Worm (Caenorhabditis elegans) whole organism, young adult: ENCODE data around the gene nfm-1.

Experiments used
- B0261.1 ChIP-seq: sonication (generic microtip); optimal IDR thresholded peaks from 2 replicates; lab custom pipeline; 2016; ENCODE audit warnings: mild to moderate bottlenecking, missing genetic modification characterization, moderate library complexity, missing compliant biosample characterization
- C17E4.6 ChIP-seq: fragments of 200-800 bp; sonication (Bioruptor generic); IDR thresholded peaks from 2 replicates; pipeline ENCODE4 v1.3.6; 2022; ENCODE audit warnings: missing genetic modification reagents, missing genetic modification characterization, missing compliant biosample characterization
- F49E8.2 ChIP-seq: sonication (generic microtip); optimal IDR thresholded peaks from 3 replicates; lab custom pipeline; 2017; ENCODE audit warnings: missing genetic modification characterization, mild to moderate bottlenecking, missing compliant biosample characterization, antibody characterized with exemption, moderate library complexity; ENCODE audit not compliant: insufficient read depth
- F52B5.7 ChIP-seq: sonication (generic microtip); optimal IDR thresholded peaks from 2 replicates; lab custom pipeline; 2016; ENCODE audit warnings: mild to moderate bottlenecking, missing genetic modification characterization, missing compliant biosample characterization
- F57A8.1 ChIP-seq: fragments of 200-800 bp; sonication (Bioruptor generic); optimal IDR thresholded peaks from 2 replicates; lab custom pipeline; 2018; ENCODE audit warnings: mild to moderate bottlenecking, missing genetic modification characterization, moderate library complexity, missing compliant biosample characterization
- K12H6.12 ChIP-seq: fragments of 200-800 bp; sonication (Bioruptor generic); optimal IDR thresholded peaks from 2 replicates; lab custom pipeline; 2018; ENCODE audit warnings: mild to moderate bottlenecking, missing genetic modification characterization, missing compliant biosample characterization
- T26A5.8 ChIP-seq: sonication (generic microtip); optimal IDR thresholded peaks from 2 replicates; lab custom pipeline; 2016; ENCODE audit warnings: missing genetic modification characterization, missing compliant biosample characterization
- Y53F4B.3 ChIP-seq: fragments of 200-800 bp; sonication (Bioruptor generic); IDR thresholded peaks from 2 replicates; pipeline ENCODE4 v1.3.6; 2022; ENCODE audit warnings: missing genetic modification reagents, missing genetic modification characterization, missing compliant biosample characterization
- Y53G8AR.9 ChIP-seq: fragments of 200-800 bp; sonication (Bioruptor generic); conservative IDR thresholded peaks from 2 replicates; pipeline ENCODE4 v1.3.6; 2022; ENCODE audit warnings: missing genetic modification reagents, missing genetic modification characterization, missing compliant biosample characterization
- akir-1 ChIP-seq: fragments of 200-800 bp; sonication (Bioruptor generic); optimal IDR thresholded peaks from 2 replicates; lab custom pipeline; 2018; ENCODE audit warnings: mild to moderate bottlenecking, missing genetic modification characterization, moderate library complexity, missing compliant biosample characterization
- ama-1 ChIP-seq, 3 experiments: fragments of 150-350 bp in 1 of 3; sonication (generic microtip) in 2 of 3; optimal IDR thresholded peaks; 2 replicates each; lab custom pipeline; 2014 to 2018; ENCODE audit warnings: missing biosample characterization in 2 of 3, missing genetic modification characterization in 2 of 3, missing genetic modification reagents in 2 of 3
- aptf-3 ChIP-seq: fragments of 200-800 bp; sonication (Bioruptor generic); IDR thresholded peaks from 2 replicates; pipeline ENCODE4 v1.3.6; 2022; ENCODE audit warnings: missing genetic modification characterization, missing compliant biosample characterization
- athp-1 ChIP-seq: sonication (generic microtip); optimal IDR thresholded peaks from 2 replicates; lab custom pipeline; 2017; ENCODE audit warnings: mild to moderate bottlenecking, missing genetic modification characterization, missing compliant biosample characterization
- attf-6 ChIP-seq: fragments of 200-800 bp; sonication (Bioruptor generic); IDR thresholded peaks from 2 replicates; pipeline ENCODE4 v1.3.6; 2022; ENCODE audit warnings: missing genetic modification reagents, missing genetic modification characterization, missing compliant biosample characterization
- bed-1 ChIP-seq: fragments of 200-800 bp; sonication (Bioruptor generic); IDR thresholded peaks from 2 replicates; pipeline ENCODE4 v1.3.6; 2022; ENCODE audit warnings: missing genetic modification reagents, missing genetic modification characterization, missing compliant biosample characterization
- bed-2 ChIP-seq: fragments of 200-800 bp; sonication (Bioruptor generic); IDR thresholded peaks from 2 replicates; pipeline ENCODE4 v1.3.6; 2022; ENCODE audit warnings: missing genetic modification reagents, missing genetic modification characterization, missing compliant biosample characterization
- cebp-1 ChIP-seq, 2 experiments: fragments of 200-800 bp in 1 of 2; sonication (Bioruptor generic) in 1 of 2; sonication (generic microtip) in 1 of 2; IDR thresholded peaks in 1 of 2; optimal IDR thresholded peaks in 1 of 2; 2 replicates each; pipeline versions ENCODE4 v1.3.6 to Lab custom; 2017 to 2022; ENCODE audit warnings: missing compliant biosample characterization in 2 of 2, missing genetic modification characterization in 2 of 2, mild to moderate bottlenecking in 1 of 2, missing genetic modification reagents in 1 of 2, moderate library complexity in 1 of 2
- cebp-2 ChIP-seq: fragments of 200-800 bp; sonication (Bioruptor generic); IDR thresholded peaks from 2 replicates; pipeline ENCODE4 v1.3.6; 2022; ENCODE audit warnings: missing genetic modification characterization, missing compliant biosample characterization
- ceh-100 ChIP-seq: fragments of 200-800 bp; sonication (Bioruptor generic); IDR thresholded peaks from 2 replicates; pipeline ENCODE4 v1.3.6; 2022; ENCODE audit warnings: missing genetic modification reagents, missing genetic modification characterization, missing compliant biosample characterization
- ceh-27 ChIP-seq: fragments of 200-800 bp; sonication (Bioruptor generic); optimal IDR thresholded peaks from 2 replicates; lab custom pipeline; 2018; ENCODE audit warnings: mild to moderate bottlenecking, missing genetic modification characterization, moderate library complexity, missing compliant biosample characterization
- ceh-58 ChIP-seq: fragments of 200-800 bp; sonication (Bioruptor generic); IDR thresholded peaks from 2 replicates; pipeline ENCODE4 v1.3.6; 2022; ENCODE audit warnings: missing genetic modification characterization, missing compliant biosample characterization
- dox-1 ChIP-seq: fragments of 200-800 bp; sonication (Bioruptor generic); IDR thresholded peaks from 2 replicates; pipeline ENCODE4 v1.3.6; 2022; ENCODE audit warnings: missing genetic modification reagents, missing genetic modification characterization, missing compliant biosample characterization
- dpff-1 ChIP-seq: sonication (generic microtip); optimal IDR thresholded peaks from 2 replicates; lab custom pipeline; 2017; ENCODE audit warnings: mild to moderate bottlenecking, missing genetic modification characterization, missing compliant biosample characterization
- hlh-12 ChIP-seq: sonication (generic microtip); optimal IDR thresholded peaks from 2 replicates; lab custom pipeline; 2016; ENCODE audit warnings: missing genetic modification characterization, missing compliant biosample characterization
- hlh-26 ChIP-seq: fragments of 200-800 bp; sonication (Bioruptor generic); conservative IDR thresholded peaks from 2 replicates; pipeline ENCODE4 v1.3.6; 2022; ENCODE audit warnings: missing genetic modification reagents, missing genetic modification characterization, missing compliant biosample characterization
- hmg-1.2 ChIP-seq: fragments of 200-800 bp; sonication (Bioruptor generic); IDR thresholded peaks from 2 replicates; pipeline ENCODE4 v1.3.6; 2022; ENCODE audit warnings: missing genetic modification reagents, missing genetic modification characterization, missing compliant biosample characterization
- hrde-1 ChIP-seq: sonication (generic microtip); optimal IDR thresholded peaks from 2 replicates; lab custom pipeline; 2016; ENCODE audit warnings: missing genetic modification characterization, mild to moderate bottlenecking, missing compliant biosample characterization, moderate library complexity, missing genotype, missing genetic modification reagents, borderline replicate concordance
- lag-1 ChIP-seq: fragments of 200-800 bp; sonication (Bioruptor generic); IDR thresholded peaks from 2 replicates; pipeline ENCODE4 v1.3.6; 2022; ENCODE audit warnings: missing genetic modification reagents, missing genetic modification characterization, missing compliant biosample characterization
- lin-54 ChIP-seq: fragments of 200-800 bp; sonication (Bioruptor generic); optimal IDR thresholded peaks from 2 replicates; lab custom pipeline; 2018; ENCODE audit warnings: mild to moderate bottlenecking, missing genetic modification characterization, missing compliant biosample characterization
- lsl-1 ChIP-seq: fragments of 200-800 bp; sonication (Bioruptor generic); optimal IDR thresholded peaks from 2 replicates; lab custom pipeline; 2018; ENCODE audit warnings: mild to moderate bottlenecking, missing genetic modification characterization, moderate library complexity, missing compliant biosample characterization
- mel-28 ChIP-seq: sonication (generic microtip); optimal IDR thresholded peaks from 2 replicates; lab custom pipeline; 2016; ENCODE audit warnings: borderline replicate concordance, mild to moderate bottlenecking, missing genetic modification characterization, missing compliant biosample characterization
- mes-4 ChIP-seq: sonication (generic microtip); optimal IDR thresholded peaks from 2 replicates; lab custom pipeline; 2016; ENCODE audit warnings: missing genotype, missing genetic modification characterization, missing compliant biosample characterization
- nfyb-1 ChIP-seq: fragments of 200-800 bp; sonication (Bioruptor generic); IDR thresholded peaks from 2 replicates; pipeline ENCODE4 v1.3.6; 2022; ENCODE audit warnings: missing genetic modification reagents, missing genetic modification characterization, missing compliant biosample characterization
- nhr-120 ChIP-seq: fragments of 200-800 bp; sonication (Bioruptor generic); IDR thresholded peaks from 2 replicates; pipeline ENCODE4 v1.3.6; 2022; ENCODE audit warnings: missing genetic modification characterization, missing compliant biosample characterization
- nhr-27 ChIP-seq: fragments of 200-800 bp; sonication (Bioruptor generic); optimal IDR thresholded peaks from 2 replicates; lab custom pipeline; 2018; ENCODE audit warnings: mild to moderate bottlenecking, missing genetic modification characterization, moderate library complexity, missing compliant biosample characterization
- nhr-80 ChIP-seq: sonication (generic microtip); optimal IDR thresholded peaks from 2 replicates; lab custom pipeline; 2016; ENCODE audit warnings: missing genetic modification characterization, missing compliant biosample characterization
- pbrm-1 ChIP-seq: fragments of 200-800 bp; sonication (Bioruptor generic); IDR thresholded peaks from 2 replicates; pipeline ENCODE4 v1.3.6; 2022; ENCODE audit warnings: missing genetic modification reagents, missing genetic modification characterization, missing compliant biosample characterization
- pha-4 ChIP-seq: fragments of 150-350 bp; sonication (generic microtip); optimal IDR thresholded peaks from 2 replicates; lab custom pipeline; 2014; ENCODE audit warnings: missing biosample characterization, missing genetic modification reagents, missing genetic modification characterization
- rcor-1 ChIP-seq: fragments of 200-800 bp; sonication (Bioruptor generic); IDR thresholded peaks from 2 replicates; pipeline ENCODE4 v1.3.6; 2022; ENCODE audit warnings: missing genetic modification reagents, missing genetic modification characterization, missing compliant biosample characterization
- rec-8 ChIP-seq, 2 experiments: sonication (generic microtip); optimal IDR thresholded peaks; 2 replicates each; lab custom pipeline; 2016; ENCODE audit warnings: mild to moderate bottlenecking in 2 of 2, missing genetic modification characterization in 2 of 2, missing genetic modification reagents in 2 of 2, missing genotype in 2 of 2, missing biosample characterization in 1 of 2, missing compliant biosample characterization in 1 of 2, moderate library complexity in 1 of 2
- sea-2 ChIP-seq: fragments of 200-800 bp; sonication (Bioruptor generic); IDR thresholded peaks from 2 replicates; pipeline ENCODE4 v1.3.6; 2022; ENCODE audit warnings: missing genetic modification characterization, missing compliant biosample characterization
- snpc-1.3 ChIP-seq: sonication (generic microtip); optimal IDR thresholded peaks from 2 replicates; lab custom pipeline; 2017; ENCODE audit warnings: missing genetic modification characterization, mild to moderate bottlenecking, missing compliant biosample characterization, antibody characterized with exemption, moderate library complexity, missing genotype, missing genetic modification reagents; ENCODE audit not compliant: insufficient read depth
- snpc-4 ChIP-seq, 5 experiments: fragments of 150-350 bp in 1 of 5; sonication (generic microtip) in 4 of 5; optimal IDR thresholded peaks; 2 replicates each; lab custom pipeline; 2014 to 2018; ENCODE audit warnings: missing genetic modification characterization in 5 of 5, missing biosample characterization in 3 of 5, antibody characterized with exemption in 2 of 5, mild to moderate bottlenecking in 2 of 5, missing compliant biosample characterization in 2 of 5, missing genotype in 2 of 5, moderate library complexity in 2 of 5, missing genetic modification reagents in 1 of 5
- tlf-1 ChIP-seq: fragments of 200-800 bp; sonication (Bioruptor generic); optimal IDR thresholded peaks from 2 replicates; lab custom pipeline; 2018; ENCODE audit warnings: mild to moderate bottlenecking, missing genetic modification characterization, missing compliant biosample characterization
- xnd-1 ChIP-seq: sonication (generic microtip); optimal IDR thresholded peaks from 2 replicates; lab custom pipeline; 2016; ENCODE audit warnings: missing genotype, missing genetic modification reagents, missing genetic modification characterization, missing compliant biosample characterization
- zfh-2 ChIP-seq: fragments of 200-800 bp; sonication (Bioruptor generic); conservative IDR thresholded peaks from 2 replicates; pipeline ENCODE4 v1.3.6; 2022; ENCODE audit warnings: missing genetic modification reagents, missing genetic modification characterization, missing compliant biosample characterization
- zim-3 ChIP-seq: sonication (generic microtip); optimal IDR thresholded peaks from 2 replicates; lab custom pipeline; 2017; ENCODE audit warnings: mild to moderate bottlenecking, missing genetic modification characterization, moderate library complexity, missing compliant biosample characterization

nfm-1 gene

ce11 chrIII:6149467-6150072 lies 9.7 kb upstream of the nfm-1 start, which contains the start of the genes wht-7 and Y42G9A.1 (continued):
- TF ChIP-seq lsl-1 (GFP tag; lab: Kevin White, UChicago) (peak; percentile 40), snpc-1.3 (tag; lab: Kevin White, UChicago) (no peak), mes-4 (tag; lab: Kevin White, UChicago) (no peak), nhr-80 (tag; lab: Kevin White, UChicago) (peak; percentile 83), F49E8.2 (tag; lab: Kevin White, UChicago) (no peak), nhr-120 (GFP tag; lab: Robert Waterston, UW) (no peak), athp-1 (tag; lab: Kevin White, UChicago) (no peak), aptf-3 (GFP tag; lab: Robert Waterston, UW) (no peak), bed-2 (GFP tag; lab: Robert Waterston, UW) (no peak), pbrm-1 (GFP tag; lab: Robert Waterston, UW) (no peak), zfh-2 (GFP tag; lab: Robert Waterston, UW) (no peak), mel-28 (no peak), pha-4 (tag; lab: Kevin White, UChicago) (no peak), Y53F4B.3 (GFP tag; lab: Robert Waterston, UW) (no peak), snpc-4 (GFP tag; optimal IDR thresholded peaks at IDR 0.05; lab: Kevin White, UChicago) (no peak), snpc-4 (tag; optimal IDR thresholded peaks at IDR 0.05; lab: Kevin White, UChicago) (no peak), bed-1 (no peak), rcor-1 (GFP tag; lab: Robert Waterston, UW) (no peak), lin-54 (peak; percentile 33), F57A8.1 (no peak), sea-2 (no peak), cebp-1 (GFP tag; IDR thresholded peaks at IDR 0.05; lab: Robert Waterston, UW) (no peak), cebp-1 (tag; optimal IDR thresholded peaks at IDR 0.05; lab: Kevin White, UChicago) (no peak), cebp-2 (GFP tag; lab: Robert Waterston, UW) (no peak), attf-6 (GFP tag; lab: Robert Waterston, UW) (no peak), Y53G8AR.9 (GFP tag; lab: Robert Waterston, UW) (no peak), ceh-58 (GFP tag; lab: Robert Waterston, UW) (no peak), hlh-12 (tag; lab: Kevin White, UChicago) (no peak), hmg-1.2 (GFP tag; lab: Robert Waterston, UW) (no peak), lag-1 (GFP tag; lab: Robert Waterston, UW) (no peak), ceh-27 (no peak), ama-1 (optimal IDR thresholded peaks at IDR 0.05; lab: Kevin White, UChicago) (no peak), ama-1 (GFP tag; optimal IDR thresholded peaks at IDR 0.05; lab: Kevin White, UChicago) (no peak), nhr-27 (no peak), dpff-1 (tag; lab: Kevin White, UChicago) (no peak), zim-3 (no peak), C17E4.6 (GFP tag; lab: Robert Waterston, UW) (no peak), hlh-26 (no peak), B0261.1 (tag; lab: Kevin White, UChicago) (no peak), T26A5.8 (tag; lab: Kevin White, UChicago) (no peak), K12H6.12 (no peak), F52B5.7 (no peak), nfyb-1 (no peak), ceh-100 (GFP tag; lab: Robert Waterston, UW) (no peak), tlf-1 (GFP tag; lab: Kevin White, UChicago) (no peak), akir-1 (GFP tag; lab: Kevin White, UChicago) (no peak), rec-8 (tag; optimal IDR thresholded peaks at IDR 0.05; lab: Kevin White, UChicago) (no peak), hrde-1 (no peak), dox-1 (GFP tag; lab: Robert Waterston, UW) (peak; percentile 40; the same call in 1 of the 2 replicates), xnd-1 (peak; percentile 16)
